Worm (Caenorhabditis elegans): ENCODE measurements around the gene F56C9.8.
"Not testable (repeated sequence)": the region's sequence is repeated elsewhere in the genome, so short reads cannot be mapped to it uniquely, and the experiment has no call there.

ce11 chrIII:7333906-7334531 lies 14.7 kb upstream of the F56C9.8 start:
- not testable (repeated sequence) for TF ChIP-seq nhr-237 (tag; optimal IDR thresholded peaks at IDR 0.05); R02D3.7 (tag; optimal IDR thresholded peaks at IDR 0.05); sem-4 (tag; optimal IDR thresholded peaks at IDR 0.05); ztf-11 (tag; optimal IDR thresholded peaks at IDR 0.05); ceh-82 (tag; optimal IDR thresholded peaks at IDR 0.05); skn-1 (tag; optimal IDR thresholded peaks at IDR 0.05); lin-39 (tag; optimal IDR thresholded peaks at IDR 0.05); ama-1 (optimal IDR thresholded peaks at IDR 0.05); mab-5 (tag; optimal IDR thresholded peaks at IDR 0.05)
